Fruit fly (Drosophila melanogaster): Measurements from ENCODE around the gene Mipp1.

The Mipp1 gene

dm6 chr3L:16602736-16603144, 29.6 kb upstream of the Mipp1 start, which contains the start of gene Arts (continued):
- TF ChIP-seq CG31365 (tag; optimal IDR thresholded peaks at IDR 0.05) (no peak), CG6689 (GFP tag; IDR thresholded peaks at IDR 0.05) (no peak), HLH3B (GFP tag; IDR thresholded peaks at IDR 0.05) (no peak), CG9609 (GFP tag; optimal IDR thresholded peaks at IDR 0.05) (peak; percentile 22), br (optimal IDR thresholded peaks at IDR 0.05) (no peak), CG11398 (GFP tag; optimal IDR thresholded peaks at IDR 0.05) (no peak), CG1233 (GFP tag; optimal IDR thresholded peaks at IDR 0.05) (peak; percentile 9), gce (GFP tag; IDR thresholded peaks at IDR 0.05) (no peak), CG12744 (GFP tag; optimal IDR thresholded peaks at IDR 0.05) (no peak), Hsf (GFP tag; optimal IDR thresholded peaks at IDR 0.05) (peak; percentile 20), Dp (GFP tag; optimal IDR thresholded peaks at IDR 0.05) (peak; percentile 58), onecut (GFP tag; IDR thresholded peaks at IDR 0.05) (no peak), Xbp1 (GFP tag; optimal IDR thresholded peaks at IDR 0.05) (peak; percentile 33), her (GFP tag; optimal IDR thresholded peaks at IDR 0.05) (no peak), Sox100B (GFP tag; optimal IDR thresholded peaks at IDR 0.05) (peak; percentile 34), fd64A (GFP tag; optimal IDR thresholded peaks at IDR 0.05) (no peak), Bteb2 (GFP tag; optimal IDR thresholded peaks at IDR 0.05) (no peak), pfk (GFP tag; optimal IDR thresholded peaks at IDR 0.05) (no peak), CG12155 (GFP tag; optimal IDR thresholded peaks at IDR 0.05) (peak; percentile 57), Rfx (GFP tag; IDR thresholded peaks at IDR 0.05) (no peak), CG17361 (GFP tag; IDR thresholded peaks at IDR 0.05) (no peak), cato (GFP tag; optimal IDR thresholded peaks at IDR 0.05; ENCODE audit: borderline replicate concordance) (no peak), scrt (GFP tag; optimal IDR thresholded peaks at IDR 0.05) (no peak), nmo (GFP tag; optimal IDR thresholded peaks at IDR 0.05) (peak; percentile 49), CG9817 (tag; optimal IDR thresholded peaks at IDR 0.05) (peak; percentile 39), CG9876 (GFP tag; optimal IDR thresholded peaks at IDR 0.05) (no peak), CG31441 (GFP tag; IDR thresholded peaks at IDR 0.05) (no peak), Atf6 (GFP tag; IDR thresholded peaks at IDR 0.05) (no peak), Pdp1 (GFP tag; optimal IDR thresholded peaks at IDR 0.05) (peak in 1 of 2 experiments; percentile 60), Atf3 (GFP tag; optimal IDR thresholded peaks at IDR 0.05) (no peak), dysf (GFP tag; IDR thresholded peaks at IDR 0.05) (no peak), lilli (GFP tag; optimal IDR thresholded peaks at IDR 0.05) (peak; percentile 15), mld (GFP tag; IDR thresholded peaks at IDR 0.05; ENCODE audit: partially characterized antibody) (no peak), schlank (tag; optimal IDR thresholded peaks at IDR 0.05) (no peak), CG13624 (GFP tag; optimal IDR thresholded peaks at IDR 0.05) (no peak), CG11456 (GFP tag; IDR thresholded peaks at IDR 0.05) (no peak), sisA (GFP tag; IDR thresholded peaks at IDR 0.05) (no peak), CG30431 (GFP tag; optimal IDR thresholded peaks at IDR 0.05) (no peak), CG7372 (GFP tag; IDR thresholded peaks at IDR 0.05) (no peak), Lpt (GFP tag; optimal IDR thresholded peaks at IDR 0.05) (no peak), Nf-YA (GFP tag; IDR thresholded peaks at IDR 0.05) (no peak), Hr39 (optimal IDR thresholded peaks at IDR 0.05) (no peak), NC2β (GFP tag; optimal IDR thresholded peaks at IDR 0.05) (no peak), vfl (GFP tag; optimal IDR thresholded peaks at IDR 0.05) (no peak), corto (GFP tag; optimal IDR thresholded peaks at IDR 0.05) (no peak), CG7928 (GFP tag; optimal IDR thresholded peaks at IDR 0.05) (peak; percentile 89), Nf-YB (GFP tag; optimal IDR thresholded peaks at IDR 0.05) (no peak), Adf1 (GFP tag; IDR thresholded peaks at IDR 0.05) (no peak), CG42726 (GFP tag; IDR thresholded peaks at IDR 0.05; ENCODE audit: partially characterized antibody) (no peak), CG10209 (GFP tag; optimal IDR thresholded peaks at IDR 0.05) (peak; percentile 11), lola (GFP tag; optimal IDR thresholded peaks at IDR 0.05) (peak in 1 of 3 experiments; percentile 45), twi (tag; optimal IDR thresholded peaks at IDR 0.05) (peak; percentile 6), CG8281 (tag; optimal IDR thresholded peaks at IDR 0.05) (no peak)
